Worm (Caenorhabditis elegans) whole organism, midembryonic: ENCODE results near the gene Y46G5A.14.

Experiments
- cog-1 ChIP-seq: sonication (generic microtip); optimal IDR thresholded peaks from 2 replicates; lab custom pipeline; 2016; ENCODE audit warnings: missing genetic modification characterization, missing compliant biosample characterization
- klf-2 ChIP-seq: fragments of 200-800 bp; sonication (Bioruptor generic); conservative IDR thresholded peaks from 2 replicates; pipeline ENCODE4 v1.3.6; 2022; ENCODE audit warnings: missing genetic modification reagents, missing genetic modification characterization, missing compliant biosample characterization
- med-1 ChIP-seq: sonication (generic microtip); optimal IDR thresholded peaks from 2 replicates; lab custom pipeline; 2017; ENCODE audit warnings: missing genetic modification characterization, mild to moderate bottlenecking, missing compliant biosample characterization, antibody characterized with exemption, missing genetic modification reagents; ENCODE audit not compliant: insufficient read depth
- tab-1 ChIP-seq: fragments of 200-800 bp; sonication (Bioruptor generic); IDR thresholded peaks from 2 replicates; pipeline ENCODE4 v1.3.6; 2022; ENCODE audit warnings: missing genetic modification characterization, missing compliant biosample characterization

- TF ChIP-seq med-1 (GFP tag; lab: Kevin White, UChicago) = no peak
- TF ChIP-seq klf-2 = no peak
- TF ChIP-seq tab-1 (GFP tag; lab: Robert Waterston, UW) = no peak
- no peak for TF ChIP-seq cog-1
These were observed 6.3 kb upstream of the Y46G5A.14 start, which contains the start of the genes vps-2 and tiar-2 for ce11 chrII:12768167-12768712.
